Fruit fly (Drosophila melanogaster): ENCODE data around the gene PSMG1.
A peak's percentile ranks its signal among the peaks of the same experiment; 100 is the strongest.

- TF ChIP-seq D19B (GFP tag; optimal IDR thresholded peaks at IDR 0.05): no peak
- TF ChIP-seq NC2α (GFP tag; optimal IDR thresholded peaks at IDR 0.05): no peak
- no peak for TF ChIP-seq Dip2 (GFP tag; IDR thresholded peaks at IDR 0.05)
- no peak for TF ChIP-seq crol (GFP tag; IDR thresholded peaks at IDR 0.05)
- TF ChIP-seq Kr (GFP tag; optimal IDR thresholded peaks at IDR 0.05): no peak
- TF ChIP-seq ranshi (GFP tag; IDR thresholded peaks at IDR 0.05): 0 out of 2 replicates have a peak, but pooled peaks have one; percentile 34
- peak; percentile 65 for TF ChIP-seq CG14860 (GFP tag; IDR thresholded peaks at IDR 0.05; ENCODE audit: partially characterized antibody)
- no peak for TF ChIP-seq nau (GFP tag; optimal IDR thresholded peaks at IDR 0.05)
These were observed 35.4 kb downstream of the PSMG1 start, which contains the start of gene Sec8 for dm6 chr3R:5758624-5759209.

Measured in whole organism, embryonic.